Fruit fly (Drosophila melanogaster): Measurements from ENCODE around the gene Strump.

Strump gene

DNA sequence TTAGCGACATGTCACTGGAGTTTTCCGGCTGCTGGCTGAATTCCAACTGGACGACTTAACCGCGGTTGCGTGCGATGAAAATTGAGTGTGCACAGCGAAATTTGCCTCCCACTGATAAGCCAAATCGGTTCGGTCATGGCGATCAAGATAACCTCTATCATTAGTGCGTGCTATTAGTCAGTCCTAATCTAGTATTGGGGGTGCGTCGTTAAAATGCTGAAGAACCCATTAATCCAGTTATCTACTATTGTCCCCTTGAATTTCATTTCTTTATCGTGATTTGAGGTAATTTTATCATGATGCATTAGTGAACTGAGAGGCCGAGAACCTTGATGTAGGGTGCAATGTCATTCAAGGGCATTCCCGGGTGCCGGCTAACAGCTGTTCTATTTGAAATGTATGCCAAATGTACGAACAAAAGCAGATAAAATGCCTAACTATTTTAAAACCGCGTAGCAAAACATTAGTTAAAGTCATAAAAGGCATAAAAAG lies 6.7 kb downstream of the Strump start, which contains the start of gene Pgm1 (continued):
- TF ChIP-seq slbo (GFP tag; IDR thresholded peaks at IDR 0.05) (peak; percentile 82), CG13624 (GFP tag; optimal IDR thresholded peaks at IDR 0.05) (peak; percentile 92), Six4 (GFP tag; optimal IDR thresholded peaks at IDR 0.05) (peak; percentile 81), CG11695 (GFP tag; IDR thresholded peaks at IDR 0.05) (peak; percentile 68), CHES-1-like (GFP tag; optimal IDR thresholded peaks at IDR 0.05) (peak; percentile 95), pum (GFP tag; optimal IDR thresholded peaks at IDR 0.05) (peak; percentile 86), CG3163 (GFP tag; optimal IDR thresholded peaks at IDR 0.05) (peak; percentile 82), Fer1 (GFP tag; optimal IDR thresholded peaks at IDR 0.05) (peak; percentile 89), CG3726 (GFP tag; IDR thresholded peaks at IDR 0.05) (peak; percentile 68), Dbx (GFP tag; IDR thresholded peaks at IDR 0.05) (peak; percentile 52), z (GFP tag; IDR thresholded peaks at IDR 0.05) (0 out of 3 replicates have a peak, but pooled peaks have one; percentile 23), Atf6 (GFP tag; IDR thresholded peaks at IDR 0.05) (peak; percentile 77), CG3995 (GFP tag; optimal IDR thresholded peaks at IDR 0.05) (peak; percentile 49), CG3847 (GFP tag; IDR thresholded peaks at IDR 0.05) (peak; percentile 60), al (GFP tag; IDR thresholded peaks at IDR 0.05) (peak; percentile 66), en (GFP tag; optimal IDR thresholded peaks at IDR 0.05) (peak; percentile 76), rib (GFP tag; IDR thresholded peaks at IDR 0.05) (peak; percentile 72; the same call in 1 of the 2 replicates), CG7928 (GFP tag; optimal IDR thresholded peaks at IDR 0.05) (no peak), CG10543 (GFP tag; optimal IDR thresholded peaks at IDR 0.05) (peak; percentile 79), eyg (GFP tag; optimal IDR thresholded peaks at IDR 0.05) (peak; percentile 71), seq (GFP tag; IDR thresholded peaks at IDR 0.05) (peak; percentile 70), CG12659 (GFP tag; optimal IDR thresholded peaks at IDR 0.05) (peak; percentile 87), CG6813 (GFP tag; optimal IDR thresholded peaks at IDR 0.05) (peak; percentile 77), CG13287 (GFP tag; IDR thresholded peaks at IDR 0.05; ENCODE audit: partially characterized antibody) (0 out of 2 replicates have a peak, but pooled peaks have one; percentile 24), pros (GFP tag; optimal IDR thresholded peaks at IDR 0.05) (peak; percentile 33), CG6683 (GFP tag; optimal IDR thresholded peaks at IDR 0.05) (peak; percentile 40), CG6854 (GFP tag; optimal IDR thresholded peaks at IDR 0.05) (peak; percentile 72), Mad (GFP tag; optimal IDR thresholded peaks at IDR 0.05) (peak; percentile 86), CG8478 (optimal IDR thresholded peaks at IDR 0.05) (no peak), CG17186 (GFP tag; optimal IDR thresholded peaks at IDR 0.05) (peak; percentile 46), CG1024 (GFP tag; IDR thresholded peaks at IDR 0.05) (peak; percentile 46; the same call in 1 of the 2 replicates), cad (GFP tag; optimal IDR thresholded peaks at IDR 0.05) (no peak), CG3065 (GFP tag; optimal IDR thresholded peaks at IDR 0.05) (peak; percentile 58), Xrp1 (GFP tag; IDR thresholded peaks at IDR 0.05) (peak; percentile 84), CG10654 (GFP tag; optimal IDR thresholded peaks at IDR 0.05) (peak; percentile 77), CG12155 (GFP tag; optimal IDR thresholded peaks at IDR 0.05) (peak; percentile 88), tll (GFP tag; optimal IDR thresholded peaks at IDR 0.05) (peak in 1 of 2 experiments; percentile 74), Hmx (GFP tag; optimal IDR thresholded peaks at IDR 0.05) (peak; percentile 70), trem (tag; optimal IDR thresholded peaks at IDR 0.05) (peak; percentile 54), Doc2 (GFP tag; IDR thresholded peaks at IDR 0.05) (no peak), pho (GFP tag; optimal IDR thresholded peaks at IDR 0.05) (peak; percentile 86), Usf (GFP tag; optimal IDR thresholded peaks at IDR 0.05) (peak; percentile 57), CG31365 (tag; optimal IDR thresholded peaks at IDR 0.05) (peak; percentile 72), CG17802 (tag; optimal IDR thresholded peaks at IDR 0.05) (peak; percentile 33), Ets97D (GFP tag; optimal IDR thresholded peaks at IDR 0.05) (peak; percentile 58), CG13296 (GFP tag; optimal IDR thresholded peaks at IDR 0.05) (peak; percentile 86), CG8089 (GFP tag; optimal IDR thresholded peaks at IDR 0.05) (peak; percentile 80), HLH3B (GFP tag; IDR thresholded peaks at IDR 0.05) (peak; percentile 60), CG14050 (GFP tag; IDR thresholded peaks at IDR 0.05) (peak; percentile 61), Myb (GFP tag; optimal IDR thresholded peaks at IDR 0.05) (peak; percentile 81), Ada2b (GFP tag; IDR thresholded peaks at IDR 0.05) (peak; percentile 68), schlank (tag; optimal IDR thresholded peaks at IDR 0.05) (peak; percentile 81)
